Fruit fly (Drosophila melanogaster): Measurements from ENCODE around the gene CG17597.
A peak's percentile ranks its signal among the peaks of the same experiment; 100 is the strongest.

Gene CG17597

dm6 chr2L:18788953-18789352, 42.0 kb downstream of the CG17597 start:
- TF ChIP-seq sob (GFP tag; IDR thresholded peaks at IDR 0.05) (no peak), vnd (GFP tag; IDR thresholded peaks at IDR 0.05; ENCODE audit: partially characterized antibody) (no peak), cwo (GFP tag; optimal IDR thresholded peaks at IDR 0.05) (peak; percentile 38), CG2199 (GFP tag; IDR thresholded peaks at IDR 0.05) (0 out of 3 replicates have a peak, but pooled peaks have one; percentile 31), sqz (GFP tag; optimal IDR thresholded peaks at IDR 0.05) (peak; percentile 20), ab (GFP tag; optimal IDR thresholded peaks at IDR 0.05) (no peak), grau (tag; optimal IDR thresholded peaks at IDR 0.05) (no peak), CG1603 (tag; optimal IDR thresholded peaks at IDR 0.05) (no peak), dysf (GFP tag; IDR thresholded peaks at IDR 0.05) (no peak), ara (GFP tag; IDR thresholded peaks at IDR 0.05) (no peak), CG17328 (GFP tag; IDR thresholded peaks at IDR 0.05) (no peak), CG43689 (GFP tag; IDR thresholded peaks at IDR 0.05) (no peak), Atf-2 (GFP tag; optimal IDR thresholded peaks at IDR 0.05) (no peak), CG13123 (GFP tag; optimal IDR thresholded peaks at IDR 0.05) (no peak), CG4707 (GFP tag; optimal IDR thresholded peaks at IDR 0.05) (no peak), corto (GFP tag; optimal IDR thresholded peaks at IDR 0.05) (no peak), CG15601 (tag; optimal IDR thresholded peaks at IDR 0.05) (peak; percentile 22), CG17359 (tag; optimal IDR thresholded peaks at IDR 0.05) (peak; percentile 21), seq (GFP tag; IDR thresholded peaks at IDR 0.05) (no peak), sens (GFP tag) (peak; percentile 76), luna (GFP tag; optimal IDR thresholded peaks at IDR 0.05) (no peak), CG9609 (GFP tag; optimal IDR thresholded peaks at IDR 0.05) (no peak), trem (tag; optimal IDR thresholded peaks at IDR 0.05) (no peak), Jarid2 (GFP tag; optimal IDR thresholded peaks at IDR 0.05) (no peak), CG14965 (GFP tag; optimal IDR thresholded peaks at IDR 0.05; ENCODE audit: borderline replicate concordance) (no peak), CG7928 (GFP tag; optimal IDR thresholded peaks at IDR 0.05) (no peak), CG16863 (GFP tag; optimal IDR thresholded peaks at IDR 0.05) (no peak), CG8281 (tag; optimal IDR thresholded peaks at IDR 0.05) (no peak), Trl (optimal IDR thresholded peaks at IDR 0.05) (no peak), Trl (GFP tag; optimal IDR thresholded peaks at IDR 0.05) (no peak), klu (GFP tag; IDR thresholded peaks at IDR 0.05) (no peak), Rfx (GFP tag; IDR thresholded peaks at IDR 0.05) (no peak), Deaf1 (tag; optimal IDR thresholded peaks at IDR 0.05) (peak; percentile 22), Doc3 (GFP tag; IDR thresholded peaks at IDR 0.05; ENCODE audit: partially characterized antibody) (no peak), CG30020 (tag; optimal IDR thresholded peaks at IDR 0.05) (no peak), Six4 (GFP tag; optimal IDR thresholded peaks at IDR 0.05) (no peak), exex (tag; optimal IDR thresholded peaks at IDR 0.05) (peak; percentile 16), Fer1 (GFP tag; optimal IDR thresholded peaks at IDR 0.05) (no peak), Myb (GFP tag; optimal IDR thresholded peaks at IDR 0.05) (no peak), CG10147 (GFP tag; optimal IDR thresholded peaks at IDR 0.05) (no peak), ase (GFP tag; IDR thresholded peaks at IDR 0.05) (no peak), HmgZ (tag; optimal IDR thresholded peaks at IDR 0.05) (no peak), Pdp1 (GFP tag; optimal IDR thresholded peaks at IDR 0.05) (no peak), Meics (GFP tag; optimal IDR thresholded peaks at IDR 0.05) (no peak), Awh (GFP tag; IDR thresholded peaks at IDR 0.05) (no peak), tll (GFP tag; optimal IDR thresholded peaks at IDR 0.05) (no peak), sd (tag; optimal IDR thresholded peaks at IDR 0.05) (peak; percentile 15), Med (GFP tag) (peak; percentile 61), CG7372 (GFP tag; IDR thresholded peaks at IDR 0.05) (peak; percentile 22; the same call in 1 of the 2 replicates), CG8924 (tag; optimal IDR thresholded peaks at IDR 0.05) (no peak), gcm (GFP tag; optimal IDR thresholded peaks at IDR 0.05) (no peak), chinmo (GFP tag; IDR thresholded peaks at IDR 0.05; ENCODE audit: partially characterized antibody) (no peak)

Data from whole organism, embryonic.